Worm (Caenorhabditis elegans): ENCODE measurements around the gene Y50E8A.1.

DNA sequence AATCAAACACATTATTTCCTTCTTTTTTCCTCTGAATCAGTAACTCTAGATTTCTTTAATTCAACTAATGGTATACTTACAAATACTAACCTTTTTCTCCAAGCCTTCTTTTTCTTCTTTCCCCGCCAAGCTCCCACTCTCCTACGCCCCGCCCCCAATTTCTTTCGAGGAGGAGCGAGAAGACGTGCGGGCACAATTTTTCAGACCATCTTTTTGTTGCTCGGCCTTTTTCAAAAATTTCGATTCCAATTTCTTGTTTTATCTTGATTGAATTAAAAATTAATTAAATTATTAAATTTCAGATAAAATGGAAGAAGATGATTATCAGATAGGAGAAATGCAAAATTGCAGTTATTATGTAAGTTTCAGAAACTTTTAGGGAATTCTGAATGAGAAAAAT, 46.7 kb upstream of the Y50E8A.1 start, which contains the start of gene C47E8.3:
- no peak for TF ChIP-seq nhr-6 (tag; optimal IDR thresholded peaks at IDR 0.05)
- no peak for TF ChIP-seq unc-62 (GFP tag; optimal IDR thresholded peaks at IDR 0.05)

Measured in whole organism, L2 larva.